Worm (Caenorhabditis elegans): Measurements from ENCODE around the gene ZK637.4.

The ZK637.4 gene

ce11 chrIII:8903263-8903662, 9.7 kb downstream of the ZK637.4 start:
- TF ChIP-seq egl-18 (GFP tag; IDR thresholded peaks at IDR 0.05) (no peak), rpc-1 (optimal IDR thresholded peaks at IDR 0.05) (no peak), rpc-1 (tag; optimal IDR thresholded peaks at IDR 0.05) (no peak), dpff-1 (tag; optimal IDR thresholded peaks at IDR 0.05) (no peak), F57A8.1 (GFP tag; optimal IDR thresholded peaks at IDR 0.05) (no peak), ztf-22 (GFP tag; optimal IDR thresholded peaks at IDR 0.05) (no peak), egrh-3 (GFP tag; IDR thresholded peaks at IDR 0.05) (no peak)

- peak; percentile 74; the same call in 1 of the 2 replicates for TF ChIP-seq ztf-28 (GFP tag; IDR thresholded peaks at IDR 0.05)
- TF ChIP-seq gei-17 (GFP tag; optimal IDR thresholded peaks at IDR 0.05), result peak; percentile 86
- no peak for TF ChIP-seq rpc-1 (optimal IDR thresholded peaks at IDR 0.05)
- no peak for TF ChIP-seq rpc-1 (tag; optimal IDR thresholded peaks at IDR 0.05)
- TF ChIP-seq B0019.2 (GFP tag; conservative IDR thresholded peaks at IDR 0.05), result peak; percentile 89
- peak; percentile 79 for TF ChIP-seq ceh-100 (GFP tag; IDR thresholded peaks at IDR 0.05)
- TF ChIP-seq F57C9.4 (tag; optimal IDR thresholded peaks at IDR 0.05), result peak; percentile 57
- TF ChIP-seq Y95B8A.8 (GFP tag; IDR thresholded peaks at IDR 0.05), result peak; percentile 93
- peak; percentile 15; the same call in 1 of the 2 replicates for TF ChIP-seq lin-26 (GFP tag; IDR thresholded peaks at IDR 0.05)
- peak; percentile 98 for TF ChIP-seq nfyb-1 (GFP tag; IDR thresholded peaks at IDR 0.05)
- peak; percentile 96 for TF ChIP-seq lin-40 (tag; optimal IDR thresholded peaks at IDR 0.05)
- no peak for TF ChIP-seq sptf-2 (GFP tag; optimal IDR thresholded peaks at IDR 0.05)
- peak; percentile 75 for TF ChIP-seq tbp1 (GFP tag; optimal IDR thresholded peaks at IDR 0.05)
- no peak for TF ChIP-seq unc-62 (GFP tag; optimal IDR thresholded peaks at IDR 0.05)
- TF ChIP-seq madf-6 (GFP tag; IDR thresholded peaks at IDR 0.05), result peak; percentile 99
- TF ChIP-seq athp-1 (tag; optimal IDR thresholded peaks at IDR 0.05), result peak; percentile 97
- peak; percentile 86 for TF ChIP-seq atf-7 (tag; optimal IDR thresholded peaks at IDR 0.05)
- TF ChIP-seq egl-18 (GFP tag; IDR thresholded peaks at IDR 0.05), result peak; percentile 77; the same call in 1 of the 2 replicates
- 0 out of 2 replicates have a peak, but pooled peaks have one; percentile 89 for TF ChIP-seq nfya-2 (GFP tag; IDR thresholded peaks at IDR 0.05)
- TF ChIP-seq F39B2.1 (GFP tag; IDR thresholded peaks at IDR 0.05), result peak; percentile 91
- peak; percentile 33 for TF ChIP-seq nhr-90 (tag; optimal IDR thresholded peaks at IDR 0.05)
- TF ChIP-seq lin-35 (GFP tag; optimal IDR thresholded peaks at IDR 0.05), result peak; percentile 85 to 96 (median 86)
- TF ChIP-seq nfya-1 (tag; optimal IDR thresholded peaks at IDR 0.05; ENCODE audit: borderline replicate concordance, insufficient read depth), result no peak
- peak; percentile 95 for TF ChIP-seq D2030.7 (GFP tag; IDR thresholded peaks at IDR 0.05)
- peak; percentile 52 for TF ChIP-seq snpc-1.1 (tag; optimal IDR thresholded peaks at IDR 0.05; ENCODE audit: insufficient read depth)
- no peak for TF ChIP-seq mxl-1 (tag; optimal IDR thresholded peaks at IDR 0.05)
- TF ChIP-seq ekl-4 (GFP tag; IDR thresholded peaks at IDR 0.05), result peak; percentile 96
- peak; percentile 54 for TF ChIP-seq snpc-1.3 (tag; optimal IDR thresholded peaks at IDR 0.05; ENCODE audit: insufficient read depth)
- TF ChIP-seq chd-7 (tag; optimal IDR thresholded peaks at IDR 0.05), result peak; percentile 87
- no peak for TF ChIP-seq nhr-120 (GFP tag; IDR thresholded peaks at IDR 0.05)
- TF ChIP-seq ztf-26 (tag; optimal IDR thresholded peaks at IDR 0.05), result peak; percentile 93
- TF ChIP-seq somi-1 (GFP tag; optimal IDR thresholded peaks at IDR 0.05), result peak; percentile 65
- peak; percentile 84 for TF ChIP-seq aptf-2 (GFP tag; conservative IDR thresholded peaks at IDR 0.05)
- no peak for TF ChIP-seq T26A5.8 (tag; optimal IDR thresholded peaks at IDR 0.05)
- TF ChIP-seq unc-130 (GFP tag; optimal IDR thresholded peaks at IDR 0.05), result peak; percentile 93
- no peak for TF ChIP-seq ceh-58 (GFP tag; IDR thresholded peaks at IDR 0.05)
- no peak for TF ChIP-seq dpff-1 (tag; optimal IDR thresholded peaks at IDR 0.05)
- peak; percentile 59 for TF ChIP-seq him-1 (tag; optimal IDR thresholded peaks at IDR 0.05)
- peak; percentile 98 for TF ChIP-seq tlf-1 (GFP tag; optimal IDR thresholded peaks at IDR 0.05)
- TF ChIP-seq akir-1 (GFP tag; optimal IDR thresholded peaks at IDR 0.05), result no peak
- no peak for TF ChIP-seq pha-4 (tag; optimal IDR thresholded peaks at IDR 0.05)
- TF ChIP-seq B0336.3 (GFP tag; IDR thresholded peaks at IDR 0.05), result peak; percentile 99
- TF ChIP-seq repo-1 (tag; optimal IDR thresholded peaks at IDR 0.05), result peak; percentile 97
- no peak for TF ChIP-seq aptf-3 (GFP tag; IDR thresholded peaks at IDR 0.05)
Observed at ce11 chrIII:8904044-8904443, 10.5 kb downstream of the ZK637.4 start, which contains the start of gene lin-9. lin-9 (minus strand) TSS chrIII:8904131.
